Worm (Caenorhabditis elegans): ENCODE results near the gene gfi-3.

The gfi-3 gene

ce11 chrX:14505578-14506353 is 25.4 kb downstream of the gfi-3 start (continued):
- TF ChIP-seq daf-16 (GFP tag; optimal IDR thresholded peaks at IDR 0.05) (no peak), daf-16 (tag; optimal IDR thresholded peaks at IDR 0.05) (peak; percentile 82), nhr-48 (tag; optimal IDR thresholded peaks at IDR 0.05) (peak; percentile 60), skn-1 (tag; optimal IDR thresholded peaks at IDR 0.05) (no peak), ceh-20 (GFP tag; IDR thresholded peaks at IDR 0.05) (0 out of 2 replicates have a peak, but pooled peaks have one; percentile 26), nhr-28 (tag; optimal IDR thresholded peaks at IDR 0.05) (peak; percentile 92), zip-2 (tag; optimal IDR thresholded peaks at IDR 0.05) (no peak), hmg-1.1 (GFP tag; IDR thresholded peaks at IDR 0.05) (peak; percentile 54), hlh-30 (tag; optimal IDR thresholded peaks at IDR 0.05; ENCODE audit: insufficient read depth) (peak; percentile 78)

- no peak for TF ChIP-seq ZK337.2 (GFP tag; IDR thresholded peaks at IDR 0.05)
- no peak for TF ChIP-seq dmd-8 (GFP tag; IDR thresholded peaks at IDR 0.05)
- TF ChIP-seq pqm-1 (tag; optimal IDR thresholded peaks at IDR 0.05) = no peak
- TF ChIP-seq lsy-2 (tag; optimal IDR thresholded peaks at IDR 0.05) = no peak
- no peak for TF ChIP-seq tag-97 (GFP tag; IDR thresholded peaks at IDR 0.05)
- no peak for TF ChIP-seq dve-1 (tag; optimal IDR thresholded peaks at IDR 0.05; ENCODE audit: insufficient read depth)
- no peak for TF ChIP-seq dpl-1 (GFP tag; optimal IDR thresholded peaks at IDR 0.05)
- TF ChIP-seq mdt-29 (GFP tag; IDR thresholded peaks at IDR 0.05) = no peak
- TF ChIP-seq ztf-11 (tag; optimal IDR thresholded peaks at IDR 0.05) = no peak
- TF ChIP-seq snpc-1.2 (GFP tag; IDR thresholded peaks at IDR 0.05) = no peak
- no peak for TF ChIP-seq ama-1 (optimal IDR thresholded peaks at IDR 0.05)
- TF ChIP-seq hlh-11 (tag; optimal IDR thresholded peaks at IDR 0.05) = peak; percentile 46
- TF ChIP-seq ceh-28 (tag; optimal IDR thresholded peaks at IDR 0.05) = no peak
- no peak for TF ChIP-seq mes-2 (tag; optimal IDR thresholded peaks at IDR 0.05; ENCODE audit: poor library complexity, severe bottlenecking)
- no peak for TF ChIP-seq nhr-11 (tag; optimal IDR thresholded peaks at IDR 0.05)
- TF ChIP-seq nhr-25 (tag; optimal IDR thresholded peaks at IDR 0.05; ENCODE audit: borderline replicate concordance, insufficient read depth) = no peak
- TF ChIP-seq zag-1 (tag; optimal IDR thresholded peaks at IDR 0.05) = no peak
- no peak for TF ChIP-seq F26F4.8 (GFP tag; conservative IDR thresholded peaks at IDR 0.05)
- no peak for TF ChIP-seq F44E2.7 (GFP tag; IDR thresholded peaks at IDR 0.05)
- TF ChIP-seq mxl-2 (GFP tag; conservative IDR thresholded peaks at IDR 0.05) = no peak
- TF ChIP-seq lin-38 (GFP tag; IDR thresholded peaks at IDR 0.05) = no peak
- TF ChIP-seq mdl-1 (tag; optimal IDR thresholded peaks at IDR 0.05) = peak in 1 of 2 experiments; percentile 43
- no peak for TF ChIP-seq ztf-7 (tag; optimal IDR thresholded peaks at IDR 0.05)
- TF ChIP-seq skn-1 (tag; optimal IDR thresholded peaks at IDR 0.05) = no peak
- no peak for TF ChIP-seq ceh-32 (tag; optimal IDR thresholded peaks at IDR 0.05; ENCODE audit: poor library complexity)
- TF ChIP-seq nhr-102 (tag; optimal IDR thresholded peaks at IDR 0.05) = no peak
- TF ChIP-seq lin-15B (tag; optimal IDR thresholded peaks at IDR 0.05) = no peak
- TF ChIP-seq lin-29 (GFP tag; IDR thresholded peaks at IDR 0.05) = no peak
- TF ChIP-seq jun-1 (tag; optimal IDR thresholded peaks at IDR 0.05) = no peak
- no peak for TF ChIP-seq arid-1 (GFP tag; conservative IDR thresholded peaks at IDR 0.05)
- 0 out of 2 replicates have a peak, but pooled peaks have one; percentile 28 for TF ChIP-seq ceh-20 (GFP tag; IDR thresholded peaks at IDR 0.05)
- TF ChIP-seq ctbp-1 (GFP tag; IDR thresholded peaks at IDR 0.05) = no peak
- no peak for TF ChIP-seq nhr-237 (tag; optimal IDR thresholded peaks at IDR 0.05)
- no peak for TF ChIP-seq rbr-2 (tag; optimal IDR thresholded peaks at IDR 0.05)
- no peak for TF ChIP-seq unc-130 (GFP tag; optimal IDR thresholded peaks at IDR 0.05)
- TF ChIP-seq daf-19 (GFP tag; conservative IDR thresholded peaks at IDR 0.05) = no peak
- no peak for TF ChIP-seq daf-16 (GFP tag; optimal IDR thresholded peaks at IDR 0.05)
- TF ChIP-seq daf-16 (tag; optimal IDR thresholded peaks at IDR 0.05) = no peak
- TF ChIP-seq aly-2 (tag; optimal IDR thresholded peaks at IDR 0.05) = no peak
- TF ChIP-seq nhr-28 (tag; optimal IDR thresholded peaks at IDR 0.05) = peak; percentile 48
- TF ChIP-seq madf-5 (GFP tag; IDR thresholded peaks at IDR 0.05) = no peak
- TF ChIP-seq nhr-77 (tag; optimal IDR thresholded peaks at IDR 0.05) = no peak
- no peak for TF ChIP-seq madf-9 (GFP tag; conservative IDR thresholded peaks at IDR 0.05)
- peak; percentile 59 for TF ChIP-seq dmd-6 (GFP tag; IDR thresholded peaks at IDR 0.05)
Observed at ce11 chrX:14507992-14508391, 27.6 kb downstream of the gfi-3 start.

Data from whole organism, L4 larva.